Worm (Caenorhabditis elegans) whole organism, L3 larva: Measurements from ENCODE around the gene Y69A2AR.46.

Experiments used
- ZK546.5 ChIP-seq: sonication (generic microtip); optimal IDR thresholded peaks from 2 replicates; lab custom pipeline; 2017; ENCODE audit warnings: missing biosample characterization, missing genetic modification characterization
- ama-1 ChIP-seq: fragments of 150-350 bp; optimal IDR thresholded peaks from 2 replicates; lab custom pipeline; 2018
- ceh-16 ChIP-seq: sonication (generic microtip); optimal IDR thresholded peaks from 2 replicates; lab custom pipeline; 2017; ENCODE audit warnings: missing biosample characterization, missing genetic modification characterization
- ceh-28 ChIP-seq: fragments of 150-350 bp; optimal IDR thresholded peaks from 2 replicates; lab custom pipeline; 2014; ENCODE audit warnings: missing biosample characterization, missing genetic modification reagents, missing genetic modification characterization
- ceh-82 ChIP-seq: fragments of 150-350 bp; optimal IDR thresholded peaks from 2 replicates; lab custom pipeline; 2014; ENCODE audit warnings: missing biosample characterization, missing genetic modification characterization
- ceh-9 ChIP-seq: sonication (generic microtip); optimal IDR thresholded peaks from 2 replicates; lab custom pipeline; 2018; ENCODE audit warnings: missing biosample characterization, missing genetic modification characterization
- daf-12 ChIP-seq: fragments of 150-350 bp; optimal IDR thresholded peaks from 2 replicates; lab custom pipeline; 2014; ENCODE audit warnings: missing biosample characterization, missing genetic modification reagents, missing genetic modification characterization
- egl-27 ChIP-seq: sonication (generic microtip); optimal IDR thresholded peaks from 4 replicates; lab custom pipeline; 2017; ENCODE audit warnings: missing biosample characterization, missing genetic modification reagents, missing genetic modification characterization
- elt-1 ChIP-seq: fragments of 150-350 bp; optimal IDR thresholded peaks from 2 replicates; lab custom pipeline; 2014; ENCODE audit warnings: missing biosample characterization, missing genetic modification characterization
- elt-2 ChIP-seq: sonication (generic microtip); optimal IDR thresholded peaks from 2 replicates; lab custom pipeline; 2016; ENCODE audit warnings: missing genetic modification reagents, mild to moderate bottlenecking, missing genetic modification characterization, missing compliant biosample characterization
- eor-1 ChIP-seq, 2 experiments: fragments of 150-350 bp; optimal IDR thresholded peaks; 2 replicates each; lab custom pipeline; 2014 to 2018; ENCODE audit warnings: missing biosample characterization in 2 of 2, missing genetic modification characterization in 2 of 2
- fkh-10 ChIP-seq: sonication (generic microtip); optimal IDR thresholded peaks from 2 replicates; lab custom pipeline; 2017; ENCODE audit warnings: missing biosample characterization, missing genetic modification reagents, missing genetic modification characterization
- fkh-2 ChIP-seq: fragments of 150-350 bp; optimal IDR thresholded peaks from 2 replicates; lab custom pipeline; 2014; ENCODE audit warnings: missing biosample characterization, missing genetic modification reagents, missing genetic modification characterization
- fos-1 ChIP-seq: fragments of 150-350 bp; optimal IDR thresholded peaks from 2 replicates; lab custom pipeline; 2014; ENCODE audit warnings: missing biosample characterization, missing genetic modification characterization
- jun-1 ChIP-seq: fragments of 150-350 bp; optimal IDR thresholded peaks from 2 replicates; lab custom pipeline; 2014; ENCODE audit warnings: missing biosample characterization, missing genetic modification reagents, missing genetic modification characterization
- lin-15B ChIP-seq: fragments of 150-350 bp; optimal IDR thresholded peaks from 2 replicates; lab custom pipeline; 2014; ENCODE audit warnings: missing biosample characterization, missing genetic modification characterization
- lsy-12 ChIP-seq: sonication (generic microtip); optimal IDR thresholded peaks from 2 replicates; lab custom pipeline; 2016; ENCODE audit warnings: mild to moderate bottlenecking, missing genetic modification characterization, missing compliant biosample characterization
- mdl-1 ChIP-seq: fragments of 150-350 bp; optimal IDR thresholded peaks from 2 replicates; lab custom pipeline; 2014; ENCODE audit warnings: missing biosample characterization, missing genetic modification characterization
- mml-1 ChIP-seq: fragments of 150-350 bp; sonication (generic microtip); optimal IDR thresholded peaks from 3 replicates; lab custom pipeline; 2014; ENCODE audit warnings: missing biosample characterization, missing genetic modification characterization
- nfya-1 ChIP-seq: sonication (generic microtip); optimal IDR thresholded peaks from 2 replicates; lab custom pipeline; 2017; ENCODE audit warnings: missing genetic modification characterization, mild to moderate bottlenecking, missing compliant biosample characterization, antibody characterized with exemption, moderate library complexity; ENCODE audit not compliant: insufficient read depth
- nhr-11 ChIP-seq: fragments of 150-350 bp; optimal IDR thresholded peaks from 2 replicates; lab custom pipeline; 2014; ENCODE audit warnings: missing biosample characterization, missing genetic modification characterization
- nhr-23 ChIP-seq: fragments of 150-350 bp; optimal IDR thresholded peaks from 2 replicates; lab custom pipeline; 2014; ENCODE audit warnings: missing biosample characterization, missing genetic modification reagents, missing genetic modification characterization
- nhr-25 ChIP-seq: sonication (generic microtip); optimal IDR thresholded peaks from 2 replicates; lab custom pipeline; 2017; ENCODE audit warnings: missing biosample characterization, missing genetic modification characterization
- nhr-28 ChIP-seq: fragments of 150-350 bp; optimal IDR thresholded peaks from 2 replicates; lab custom pipeline; 2014; ENCODE audit warnings: missing biosample characterization, missing genetic modification characterization
- nhr-43 ChIP-seq: sonication (generic microtip); optimal IDR thresholded peaks from 2 replicates; lab custom pipeline; 2016; ENCODE audit warnings: mild to moderate bottlenecking, missing genetic modification characterization, missing compliant biosample characterization; ENCODE audit not compliant: poor library complexity, severe bottlenecking
- nhr-67 ChIP-seq: fragments of 150-350 bp; optimal IDR thresholded peaks from 2 replicates; lab custom pipeline; 2014; ENCODE audit warnings: missing biosample characterization, missing genetic modification characterization
- nhr-76 ChIP-seq: fragments of 150-350 bp; sonication (generic microtip); optimal IDR thresholded peaks from 5 replicates; lab custom pipeline; 2014; ENCODE audit warnings: missing biosample characterization, missing genetic modification characterization
- pqm-1 ChIP-seq: fragments of 150-350 bp; optimal IDR thresholded peaks from 2 replicates; lab custom pipeline; 2017; ENCODE audit warnings: missing biosample characterization, missing genetic modification characterization, inconsistent platforms
- sea-2 ChIP-seq: fragments of 150-350 bp; sonication (generic microtip); optimal IDR thresholded peaks from 4 replicates; lab custom pipeline; 2014; ENCODE audit warnings: missing biosample characterization, missing genetic modification reagents, missing genetic modification characterization
- skn-1 ChIP-seq: fragments of 150-350 bp; optimal IDR thresholded peaks from 2 replicates; lab custom pipeline; 2014; ENCODE audit warnings: missing biosample characterization, missing genetic modification characterization
- tbx-2 ChIP-seq: sonication (generic microtip); optimal IDR thresholded peaks from 2 replicates; lab custom pipeline; 2016; ENCODE audit warnings: mild to moderate bottlenecking, missing genetic modification characterization, missing compliant biosample characterization
- unc-39 ChIP-seq: sonication (generic microtip); optimal IDR thresholded peaks from 4 replicates; lab custom pipeline; 2017; ENCODE audit warnings: missing biosample characterization, missing genetic modification characterization
- zag-1 ChIP-seq: fragments of 150-350 bp; optimal IDR thresholded peaks from 2 replicates; lab custom pipeline; 2014; ENCODE audit warnings: missing biosample characterization, missing genetic modification characterization
- ztf-4 ChIP-seq: fragments of 150-350 bp; optimal IDR thresholded peaks from 2 replicates; lab custom pipeline; 2014; ENCODE audit warnings: missing biosample characterization, missing genetic modification characterization

Gene Y69A2AR.46

DNA sequence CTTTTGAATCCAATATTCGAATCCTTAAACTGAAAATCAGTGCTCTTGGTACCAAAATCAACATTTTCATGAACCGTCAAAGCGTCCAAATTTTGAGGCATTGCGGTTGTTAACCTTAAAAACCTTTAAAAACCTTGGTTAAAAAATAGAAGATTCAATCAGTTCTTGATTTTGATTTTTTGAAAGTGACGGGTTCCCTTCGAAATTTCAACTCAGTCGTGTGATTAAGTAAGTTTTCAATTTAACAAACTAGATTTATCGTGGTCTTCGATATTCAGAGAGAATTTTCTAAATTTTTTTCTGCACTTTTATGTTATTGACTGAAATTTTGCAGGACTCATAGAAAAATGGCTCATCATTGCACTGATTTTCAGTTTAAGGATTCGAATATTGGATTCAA, 6.8 kb downstream of the Y69A2AR.46 start, which contains the start of the genes Y69A2AR.25 and Y69A2AR.12:
Gene Y69A2AR.25 (minus strand): TSS at position 101 of the 400 bp plus-strand sequence.
Gene Y69A2AR.12 (plus strand): TSS at position 348 of the 400 bp plus-strand sequence.
- TF ChIP-seq ama-1 (lab: Kevin White, UChicago) (no peak), mdl-1 (tag; lab: Kevin White, UChicago) (no peak), nhr-67 (tag; lab: Kevin White, UChicago) (no peak), nhr-76 (tag; lab: Kevin White, UChicago) (no peak), nfya-1 (tag; lab: Kevin White, UChicago) (no peak), ceh-82 (tag; lab: Kevin White, UChicago) (no peak), ceh-9 (tag; lab: Kevin White, UChicago) (no peak), fos-1 (tag; lab: Kevin White, UChicago) (no peak), mml-1 (tag; lab: Kevin White, UChicago) (no peak), pqm-1 (no peak)

DNA sequence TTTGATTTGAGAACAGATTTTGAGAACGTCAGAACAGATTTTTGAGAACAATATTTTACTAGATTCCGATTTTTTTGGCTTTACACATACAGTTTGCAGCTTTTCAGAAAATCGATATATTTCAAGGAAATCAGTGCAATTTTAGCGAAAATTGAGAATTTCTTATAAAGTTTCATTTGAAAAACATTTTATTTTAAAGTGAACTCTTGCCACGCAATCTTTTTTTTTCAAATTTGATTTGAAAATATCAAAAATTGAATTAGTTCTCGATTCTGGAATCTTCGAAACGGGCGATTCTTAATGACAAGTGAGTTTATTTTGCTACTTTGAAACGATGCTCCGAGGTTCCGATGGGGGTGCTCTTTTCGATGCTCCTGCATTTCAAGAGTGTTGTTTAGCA, 10.6 kb downstream of the Y69A2AR.46 start, which contains the start of gene Y69A2AR.51:
Gene Y69A2AR.51 (plus strand): TSS at position 301 of the 400 bp plus-strand sequence.
- TF ChIP-seq unc-39 (tag; lab: Kevin White, UChicago): no peak
- no peak for TF ChIP-seq lin-15B (tag; lab: Kevin White, UChicago)
- TF ChIP-seq jun-1: no peak
- no peak for TF ChIP-seq elt-2 (tag; lab: Kevin White, UChicago)
- no peak for TF ChIP-seq eor-1 (tag; optimal IDR thresholded peaks at IDR 0.05; lab: Kevin White, UChicago)
- no peak for TF ChIP-seq elt-1 (tag; lab: Kevin White, UChicago)
- no peak for TF ChIP-seq egl-27 (tag; lab: Kevin White, UChicago)
- no peak for TF ChIP-seq nhr-28 (tag; lab: Kevin White, UChicago)
- no peak for TF ChIP-seq ceh-16 (tag; lab: Kevin White, UChicago)
- TF ChIP-seq nhr-23 (tag; lab: Kevin White, UChicago): no peak

DNA sequence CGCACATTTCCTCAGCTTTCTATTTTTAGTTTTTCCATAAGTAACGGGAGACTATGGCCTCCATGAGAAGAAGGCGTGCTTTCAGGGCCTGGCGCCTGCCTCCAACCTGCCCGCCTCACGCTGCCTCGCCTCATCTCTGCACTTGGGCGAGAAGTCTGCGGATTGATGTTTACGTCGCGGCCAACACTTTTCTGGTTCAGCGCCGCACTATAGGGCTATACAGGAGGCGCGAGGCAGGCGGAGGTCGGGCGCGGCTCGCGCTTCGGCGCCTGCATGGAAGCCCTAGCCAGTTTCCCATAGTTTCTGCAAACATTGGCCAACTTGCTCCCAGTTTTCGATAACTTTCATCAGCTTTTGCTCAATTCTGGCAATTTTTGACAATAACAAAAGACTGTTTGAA, 11.7 kb downstream of the Y69A2AR.46 start:
- no peak for TF ChIP-seq skn-1 (tag; lab: Kevin White, UChicago)
- no peak for TF ChIP-seq nhr-43 (tag; lab: Kevin White, UChicago)
- TF ChIP-seq ztf-4 (tag; lab: Kevin White, UChicago): no peak
- no peak for TF ChIP-seq mml-1 (tag; lab: Kevin White, UChicago)
- no peak for TF ChIP-seq fkh-2 (tag; lab: Kevin White, UChicago)
- TF ChIP-seq pqm-1: no peak
- no peak for TF ChIP-seq ceh-9 (tag; lab: Kevin White, UChicago)
- TF ChIP-seq ZK546.5 (tag; lab: Kevin White, UChicago): no peak
- no peak for TF ChIP-seq nhr-76 (tag; lab: Kevin White, UChicago)
- TF ChIP-seq elt-1 (tag; lab: Kevin White, UChicago): no peak

DNA sequence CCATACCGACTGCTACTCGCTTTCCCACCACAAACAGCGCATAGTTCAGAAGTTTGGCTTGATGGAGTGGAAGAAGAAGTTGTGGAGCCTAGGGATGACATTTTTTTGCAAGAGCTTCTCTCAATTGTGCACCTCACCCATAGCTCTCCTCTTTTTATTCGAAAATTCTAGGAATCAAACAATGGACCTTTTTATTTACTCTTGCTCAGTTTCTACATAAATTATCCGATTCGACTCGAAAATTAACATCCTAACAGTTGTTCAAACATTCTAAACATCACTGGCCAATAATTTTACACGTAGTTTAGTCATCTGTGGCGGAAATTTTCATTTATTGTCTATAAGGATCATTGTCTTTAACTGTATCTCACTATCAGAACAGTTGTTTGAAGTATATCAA, 20.0 kb downstream of the Y69A2AR.46 start, which contains the start of gene nhr-242:
Gene nhr-242 (minus strand): TSS at position 101 of the 400 bp plus-strand sequence.
- no peak for TF ChIP-seq daf-12 (tag; lab: Kevin White, UChicago)
- TF ChIP-seq skn-1 (tag; lab: Kevin White, UChicago): no peak
- no peak for TF ChIP-seq egl-27 (tag; lab: Kevin White, UChicago)
- no peak for TF ChIP-seq tbx-2 (tag; lab: Kevin White, UChicago)
- no peak for TF ChIP-seq mdl-1 (tag; lab: Kevin White, UChicago)
- TF ChIP-seq lsy-12: no peak
- TF ChIP-seq fkh-10: no peak
- TF ChIP-seq zag-1 (tag; lab: Kevin White, UChicago): no peak
- no peak for TF ChIP-seq nfya-1 (tag; lab: Kevin White, UChicago)
- no peak for TF ChIP-seq ceh-9 (tag; lab: Kevin White, UChicago)
- TF ChIP-seq ztf-4 (tag; lab: Kevin White, UChicago): no peak
- no peak for TF ChIP-seq ZK546.5 (tag; lab: Kevin White, UChicago)
- TF ChIP-seq ceh-28 (tag; lab: Kevin White, UChicago): no peak
- TF ChIP-seq nhr-11: no peak
- TF ChIP-seq sea-2: no peak
- no peak for TF ChIP-seq nhr-25 (tag; lab: Kevin White, UChicago)
- no peak for TF ChIP-seq nhr-43 (tag; lab: Kevin White, UChicago)
